Worm (Caenorhabditis elegans) whole organism, young adult: Measurements from ENCODE around the gene pah-1.

Source experiments
- B0019.2 ChIP-seq: fragments of 200-800 bp; sonication (Bioruptor generic); conservative IDR thresholded peaks from 2 replicates; pipeline ENCODE4 v1.3.6; 2022; ENCODE audit warnings: missing genetic modification reagents, missing genetic modification characterization, missing compliant biosample characterization
- B0336.3 ChIP-seq: fragments of 200-800 bp; sonication (Bioruptor generic); IDR thresholded peaks from 2 replicates; pipeline ENCODE4 v1.3.6; 2022; ENCODE audit warnings: missing genetic modification characterization, missing compliant biosample characterization
- F23B12.7 ChIP-seq: sonication (generic microtip); optimal IDR thresholded peaks from 2 replicates; lab custom pipeline; 2017; ENCODE audit warnings: missing genetic modification characterization, mild to moderate bottlenecking, missing compliant biosample characterization, antibody characterized with exemption, moderate library complexity; ENCODE audit not compliant: insufficient read depth
- F39B2.1 ChIP-seq: fragments of 200-800 bp; sonication (Bioruptor generic); IDR thresholded peaks from 2 replicates; pipeline ENCODE4 v1.3.6; 2022; ENCODE audit warnings: missing genetic modification reagents, missing genetic modification characterization, missing compliant biosample characterization
- K11D2.4 ChIP-seq: fragments of 200-800 bp; sonication (Bioruptor generic); IDR thresholded peaks from 2 replicates; pipeline ENCODE4 v1.3.6; 2022; ENCODE audit warnings: missing genetic modification reagents, missing genetic modification characterization, missing compliant biosample characterization
- ZK185.1 ChIP-seq: sonication (generic microtip); optimal IDR thresholded peaks from 2 replicates; lab custom pipeline; 2016; ENCODE audit warnings: mild to moderate bottlenecking, missing genetic modification characterization, missing compliant biosample characterization; ENCODE audit not compliant: poor library complexity, severe bottlenecking
- aptf-2 ChIP-seq: fragments of 200-800 bp; sonication (Bioruptor generic); conservative IDR thresholded peaks from 2 replicates; pipeline ENCODE4 v1.3.6; 2022; ENCODE audit warnings: missing genetic modification reagents, missing genetic modification characterization, missing compliant biosample characterization
- aptf-3 ChIP-seq: fragments of 200-800 bp; sonication (Bioruptor generic); IDR thresholded peaks from 2 replicates; pipeline ENCODE4 v1.3.6; 2022; ENCODE audit warnings: missing genetic modification characterization, missing compliant biosample characterization
- athp-1 ChIP-seq: sonication (generic microtip); optimal IDR thresholded peaks from 2 replicates; lab custom pipeline; 2017; ENCODE audit warnings: mild to moderate bottlenecking, missing genetic modification characterization, missing compliant biosample characterization
- attf-5 ChIP-seq: fragments of 200-800 bp; sonication (Bioruptor generic); optimal IDR thresholded peaks from 2 replicates; lab custom pipeline; 2018; ENCODE audit warnings: mild to moderate bottlenecking, missing genetic modification characterization, missing compliant biosample characterization
- attf-6 ChIP-seq: fragments of 200-800 bp; sonication (Bioruptor generic); IDR thresholded peaks from 2 replicates; pipeline ENCODE4 v1.3.6; 2022; ENCODE audit warnings: missing genetic modification reagents, missing genetic modification characterization, missing compliant biosample characterization
- ccch-3 ChIP-seq: fragments of 200-800 bp; sonication (Bioruptor generic); optimal IDR thresholded peaks from 2 replicates; lab custom pipeline; 2018; ENCODE audit warnings: mild to moderate bottlenecking, missing genetic modification characterization, missing compliant biosample characterization
- cebp-2 ChIP-seq: fragments of 200-800 bp; sonication (Bioruptor generic); IDR thresholded peaks from 2 replicates; pipeline ENCODE4 v1.3.6; 2022; ENCODE audit warnings: missing genetic modification characterization, missing compliant biosample characterization
- ceh-27 ChIP-seq: fragments of 200-800 bp; sonication (Bioruptor generic); optimal IDR thresholded peaks from 2 replicates; lab custom pipeline; 2018; ENCODE audit warnings: mild to moderate bottlenecking, missing genetic modification characterization, moderate library complexity, missing compliant biosample characterization
- ceh-79 ChIP-seq: sonication (generic microtip); optimal IDR thresholded peaks from 2 replicates; lab custom pipeline; 2017; ENCODE audit warnings: mild to moderate bottlenecking, missing genetic modification characterization, missing compliant biosample characterization
- efl-1 ChIP-seq: fragments of 150-350 bp; optimal IDR thresholded peaks from 2 replicates; lab custom pipeline; 2014; ENCODE audit warnings: missing biosample characterization, missing genetic modification reagents, missing genetic modification characterization
- egrh-3 ChIP-seq: fragments of 200-800 bp; sonication (Bioruptor generic); IDR thresholded peaks from 2 replicates; pipeline ENCODE4 v1.3.6; 2022; ENCODE audit warnings: missing genetic modification reagents, missing genetic modification characterization, missing compliant biosample characterization
- ekl-4 ChIP-seq: fragments of 200-800 bp; sonication (Bioruptor generic); IDR thresholded peaks from 2 replicates; pipeline ENCODE4 v1.3.6; 2022; ENCODE audit warnings: missing genetic modification reagents, missing genetic modification characterization, missing compliant biosample characterization
- hrde-1 ChIP-seq: sonication (generic microtip); optimal IDR thresholded peaks from 2 replicates; lab custom pipeline; 2016; ENCODE audit warnings: missing genetic modification characterization, mild to moderate bottlenecking, missing compliant biosample characterization, moderate library complexity, missing genotype, missing genetic modification reagents, borderline replicate concordance
- let-607 ChIP-seq, 2 experiments: fragments of 200-800 bp in 1 of 2; sonication (Bioruptor generic) in 1 of 2; sonication (generic microtip) in 1 of 2; optimal IDR thresholded peaks; 2 replicates each; lab custom pipeline; 2016 to 2018; ENCODE audit warnings: mild to moderate bottlenecking in 2 of 2, missing compliant biosample characterization in 2 of 2, missing genetic modification characterization in 2 of 2, moderate library complexity in 2 of 2, missing genotype in 1 of 2
- lin-35 ChIP-seq, 3 experiments: fragments of 150-350 bp in 2 of 3; sonication (generic microtip) in 1 of 3; optimal IDR thresholded peaks; 2 replicates each; lab custom pipeline; 2014 to 2018; ENCODE audit warnings: missing biosample characterization in 3 of 3, missing genetic modification characterization in 3 of 3, missing genetic modification reagents in 3 of 3
- lin-54 ChIP-seq: fragments of 200-800 bp; sonication (Bioruptor generic); optimal IDR thresholded peaks from 2 replicates; lab custom pipeline; 2018; ENCODE audit warnings: mild to moderate bottlenecking, missing genetic modification characterization, missing compliant biosample characterization
- lsl-1 ChIP-seq: fragments of 200-800 bp; sonication (Bioruptor generic); optimal IDR thresholded peaks from 2 replicates; lab custom pipeline; 2018; ENCODE audit warnings: mild to moderate bottlenecking, missing genetic modification characterization, moderate library complexity, missing compliant biosample characterization
- madf-6 ChIP-seq: fragments of 200-800 bp; sonication (Bioruptor generic); IDR thresholded peaks from 2 replicates; pipeline ENCODE4 v1.3.6; 2022; ENCODE audit warnings: missing genetic modification reagents, missing genetic modification characterization, missing compliant biosample characterization
- mcd-1 ChIP-seq: fragments of 200-800 bp; sonication (Bioruptor generic); IDR thresholded peaks from 2 replicates; pipeline ENCODE4 v1.3.6; 2022; ENCODE audit warnings: missing genetic modification reagents, missing genetic modification characterization, missing compliant biosample characterization
- mxl-1 ChIP-seq: sonication (generic microtip); optimal IDR thresholded peaks from 2 replicates; lab custom pipeline; 2016; ENCODE audit warnings: missing genetic modification characterization, missing compliant biosample characterization
- pha-4 ChIP-seq: fragments of 150-350 bp; sonication (generic microtip); optimal IDR thresholded peaks from 2 replicates; lab custom pipeline; 2014; ENCODE audit warnings: missing biosample characterization, missing genetic modification reagents, missing genetic modification characterization
- repo-1 ChIP-seq: sonication (generic microtip); optimal IDR thresholded peaks from 2 replicates; lab custom pipeline; 2017; ENCODE audit warnings: mild to moderate bottlenecking, missing genetic modification characterization, missing compliant biosample characterization
- somi-1 ChIP-seq: fragments of 200-800 bp; sonication (Bioruptor generic); optimal IDR thresholded peaks from 2 replicates; lab custom pipeline; 2018; ENCODE audit warnings: mild to moderate bottlenecking, missing genetic modification characterization, missing compliant biosample characterization
- tbp1 ChIP-seq: fragments of 200-800 bp; sonication (Bioruptor generic); optimal IDR thresholded peaks from 2 replicates; lab custom pipeline; 2018; ENCODE audit warnings: mild to moderate bottlenecking, missing genetic modification characterization, missing compliant biosample characterization
- unc-62 ChIP-seq: fragments of 150-350 bp; optimal IDR thresholded peaks from 2 replicates; lab custom pipeline; 2014; ENCODE audit warnings: missing biosample characterization, missing genetic modification reagents, missing genetic modification characterization
- zfh-2 ChIP-seq: fragments of 200-800 bp; sonication (Bioruptor generic); conservative IDR thresholded peaks from 2 replicates; pipeline ENCODE4 v1.3.6; 2022; ENCODE audit warnings: missing genetic modification reagents, missing genetic modification characterization, missing compliant biosample characterization
- ztf-22 ChIP-seq: fragments of 200-800 bp; sonication (Bioruptor generic); optimal IDR thresholded peaks from 2 replicates; lab custom pipeline; 2018; ENCODE audit warnings: mild to moderate bottlenecking, missing genetic modification characterization, moderate library complexity, missing compliant biosample characterization
- ztf-26 ChIP-seq: sonication (generic microtip); optimal IDR thresholded peaks from 2 replicates; lab custom pipeline; 2017; ENCODE audit warnings: missing genetic modification characterization, missing compliant biosample characterization
- ztf-6 ChIP-seq: fragments of 200-800 bp; sonication (Bioruptor generic); IDR thresholded peaks from 2 replicates; pipeline ENCODE4 v1.3.6; 2022; ENCODE audit warnings: missing genetic modification reagents, missing genetic modification characterization, missing compliant biosample characterization

The pah-1 gene

ce11 chrII:8740326-8740949, 26.4 kb downstream of the pah-1 start (continued):
- TF ChIP-seq B0019.2 (GFP tag; lab: Robert Waterston, UW) (no peak), ztf-22 (GFP tag; lab: Kevin White, UChicago) (peak; percentile 50), B0336.3 (GFP tag; lab: Robert Waterston, UW) (peak; percentile 58), F39B2.1 (no peak), let-607 (tag; optimal IDR thresholded peaks at IDR 0.05; lab: Kevin White, UChicago) (peak in 1 of 2 experiments; percentile 3), lin-54 (GFP tag; lab: Kevin White, UChicago) (no peak), aptf-2 (no peak), attf-6 (GFP tag; lab: Robert Waterston, UW) (no peak), ccch-3 (GFP tag; lab: Kevin White, UChicago) (no peak), efl-1 (GFP tag; lab: Kevin White, UChicago) (no peak), somi-1 (GFP tag; lab: Kevin White, UChicago) (peak; percentile 70), tbp1 (peak; percentile 14)

ce11 chrII:8738955-8739354, 27.8 kb downstream of the pah-1 start:
- TF ChIP-seq ekl-4 (GFP tag; lab: Robert Waterston, UW) (no peak), mcd-1 (GFP tag; lab: Robert Waterston, UW) (no peak), attf-5 (no peak), unc-62 (GFP tag; lab: Kevin White, UChicago) (peak; percentile 14), ZK185.1 (tag; lab: Kevin White, UChicago) (no peak), hrde-1 (tag; lab: Kevin White, UChicago) (no peak), F23B12.7 (tag; lab: Kevin White, UChicago) (no peak)

- TF ChIP-seq ceh-27 (GFP tag; lab: Kevin White, UChicago) (no peak), madf-6 (no peak), athp-1 (no peak), attf-6 (GFP tag; lab: Robert Waterston, UW) (no peak), ceh-79 (no peak), lin-35 (GFP tag; optimal IDR thresholded peaks at IDR 0.05; lab: Kevin White, UChicago) (no peak), cebp-2 (GFP tag; lab: Robert Waterston, UW) (no peak)
Observed at ce11 chrII:8738244-8738643, 28.6 kb downstream of the pah-1 start.

- TF ChIP-seq aptf-2 (no peak), aptf-3 (GFP tag; lab: Robert Waterston, UW) (no peak), mxl-1 (tag; lab: Kevin White, UChicago) (no peak), K11D2.4 (GFP tag; lab: Robert Waterston, UW) (no peak), ztf-6 (GFP tag; lab: Robert Waterston, UW) (no peak), lsl-1 (GFP tag; lab: Kevin White, UChicago) (no peak), ztf-26 (tag; lab: Kevin White, UChicago) (no peak)
Observed at ce11 chrII:8737456-8737855, 29.3 kb downstream of the pah-1 start, which contains the start of gene idpb-4. TSS of gene idpb-4 (minus strand) at chrII:8737556.

ce11 chrII:8733627-8734026, 33.2 kb downstream of the pah-1 start:
- no peak for TF ChIP-seq repo-1 (tag; lab: Kevin White, UChicago)
- TF ChIP-seq pha-4, result no peak
- peak; percentile 68; the same call in 1 of the 2 replicates for TF ChIP-seq egrh-3 (GFP tag; lab: Robert Waterston, UW)
- peak; percentile 87 for TF ChIP-seq zfh-2
- no peak for TF ChIP-seq mxl-1 (tag; lab: Kevin White, UChicago)
- TF ChIP-seq, all 124 proteins: peak for 2
